Worm (Caenorhabditis elegans) whole organism, L1 larva: ENCODE data around the gene ugt-60.
"Not testable (repeated sequence)": the region's sequence is repeated elsewhere in the genome, so short reads cannot be mapped to it uniquely, and the experiment has no call there.

Source experiments
- C04F5.9 ChIP-seq: sonication (generic microtip); optimal IDR thresholded peaks from 2 replicates; lab custom pipeline; 2016; ENCODE audit warnings: missing genetic modification characterization, missing compliant biosample characterization
- F16B12.6 ChIP-seq: fragments of 150-350 bp; optimal IDR thresholded peaks from 2 replicates; lab custom pipeline; 2014; ENCODE audit warnings: missing biosample characterization, missing genetic modification characterization
- Y116A8C.19 ChIP-seq: sonication (generic microtip); optimal IDR thresholded peaks from 2 replicates; lab custom pipeline; 2016; ENCODE audit warnings: missing compliant biosample characterization, missing genetic modification characterization, borderline replicate concordance
- alr-1 ChIP-seq: fragments of 200-800 bp; sonication (Bioruptor generic); optimal IDR thresholded peaks from 2 replicates; lab custom pipeline; 2018; ENCODE audit warnings: borderline replicate concordance, mild to moderate bottlenecking, missing genetic modification characterization, missing compliant biosample characterization
- aly-2 ChIP-seq: fragments of 150-350 bp; optimal IDR thresholded peaks from 2 replicates; lab custom pipeline; 2014; ENCODE audit warnings: missing biosample characterization, missing genetic modification characterization
- ceh-63 ChIP-seq: fragments of 200-800 bp; sonication (Bioruptor generic); optimal IDR thresholded peaks from 2 replicates; lab custom pipeline; 2018; ENCODE audit warnings: mild to moderate bottlenecking, missing genetic modification characterization, missing compliant biosample characterization
- ceh-82 ChIP-seq, 3 experiments: fragments of 150-350 bp in 1 of 3; sonication (generic microtip) in 2 of 3; optimal IDR thresholded peaks; 2 replicates each; lab custom pipeline; 2014 to 2017; ENCODE audit warnings: missing biosample characterization in 3 of 3, missing genetic modification characterization in 3 of 3
- ceh-90 ChIP-seq: sonication (generic microtip); optimal IDR thresholded peaks from 2 replicates; lab custom pipeline; 2016; ENCODE audit warnings: missing genetic modification characterization, missing compliant biosample characterization
- ces-1 ChIP-seq: fragments of 150-350 bp; optimal IDR thresholded peaks from 2 replicates; lab custom pipeline; 2014; ENCODE audit warnings: missing biosample characterization, missing genetic modification reagents, missing genetic modification characterization
- dsc-1 ChIP-seq: sonication (generic microtip); optimal IDR thresholded peaks from 2 replicates; lab custom pipeline; 2016; ENCODE audit warnings: mild to moderate bottlenecking, missing genetic modification characterization, missing compliant biosample characterization
- egl-13 ChIP-seq: sonication (generic microtip); optimal IDR thresholded peaks from 2 replicates; lab custom pipeline; 2016; ENCODE audit warnings: missing genotype, missing genetic modification reagents, missing genetic modification characterization, missing compliant biosample characterization
- elt-2 ChIP-seq: sonication (generic microtip); optimal IDR thresholded peaks from 2 replicates; lab custom pipeline; 2016; ENCODE audit warnings: missing genetic modification characterization, mild to moderate bottlenecking, inconsistent platforms, missing compliant biosample characterization, missing genetic modification reagents
- ets-5 ChIP-seq: fragments of 200-800 bp; sonication (Bioruptor generic); IDR thresholded peaks from 2 replicates; pipeline ENCODE4 v1.3.6; 2022; ENCODE audit warnings: missing genetic modification characterization, missing compliant biosample characterization
- fkh-10 ChIP-seq: sonication (generic microtip); optimal IDR thresholded peaks from 2 replicates; lab custom pipeline; 2017; ENCODE audit warnings: missing biosample characterization, missing genetic modification reagents, missing genetic modification characterization
- hlh-17 ChIP-seq: fragments of 200-800 bp; sonication (Bioruptor generic); optimal IDR thresholded peaks from 2 replicates; lab custom pipeline; 2018; ENCODE audit warnings: missing genetic modification characterization, mild to moderate bottlenecking, missing compliant biosample characterization, moderate library complexity, borderline replicate concordance
- hlh-4 ChIP-seq: sonication (generic microtip); optimal IDR thresholded peaks from 2 replicates; lab custom pipeline; 2016; ENCODE audit warnings: mild to moderate bottlenecking, missing genetic modification characterization, missing compliant biosample characterization
- irx-1 ChIP-seq: sonication (generic microtip); optimal IDR thresholded peaks from 2 replicates; lab custom pipeline; 2016; ENCODE audit warnings: missing genetic modification characterization, missing compliant biosample characterization
- jun-1 ChIP-seq: fragments of 150-350 bp; optimal IDR thresholded peaks from 2 replicates; lab custom pipeline; 2014; ENCODE audit warnings: missing biosample characterization, missing genetic modification reagents, missing genetic modification characterization
- lin-14 ChIP-seq: fragments of 200-800 bp; sonication (Bioruptor generic); optimal IDR thresholded peaks from 2 replicates; lab custom pipeline; 2018; ENCODE audit warnings: mild to moderate bottlenecking, missing genetic modification characterization, moderate library complexity, missing compliant biosample characterization
- lin-35 ChIP-seq, 2 experiments: fragments of 150-350 bp; optimal IDR thresholded peaks; 2 replicates each; lab custom pipeline; 2014; ENCODE audit warnings: missing biosample characterization in 2 of 2, missing genetic modification characterization in 2 of 2, missing genetic modification reagents in 2 of 2
- lir-3 ChIP-seq: sonication (generic microtip); optimal IDR thresholded peaks from 2 replicates; lab custom pipeline; 2016; ENCODE audit warnings: mild to moderate bottlenecking, missing genetic modification characterization, moderate library complexity, missing compliant biosample characterization; ENCODE audit not compliant: poor library complexity
- lsy-2 ChIP-seq, 2 experiments: fragments of 150-350 bp; optimal IDR thresholded peaks; 2 replicates each; lab custom pipeline; 2014; ENCODE audit warnings: missing biosample characterization in 2 of 2, missing genetic modification characterization in 2 of 2
- nhr-20 ChIP-seq: sonication (generic microtip); optimal IDR thresholded peaks from 2 replicates; lab custom pipeline; 2016; ENCODE audit warnings: mild to moderate bottlenecking, missing genetic modification characterization, missing compliant biosample characterization
- nhr-71 ChIP-seq: sonication (generic microtip); optimal IDR thresholded peaks from 2 replicates; lab custom pipeline; 2016; ENCODE audit warnings: mild to moderate bottlenecking, missing genetic modification characterization, moderate library complexity, missing compliant biosample characterization
- nhr-84 ChIP-seq: sonication (generic microtip); optimal IDR thresholded peaks from 2 replicates; lab custom pipeline; 2017; ENCODE audit warnings: missing biosample characterization, missing genetic modification characterization
- pqm-1 ChIP-seq: sonication (generic microtip); optimal IDR thresholded peaks from 3 replicates; lab custom pipeline; 2017; ENCODE audit warnings: missing biosample characterization, missing genetic modification characterization
- skn-1 ChIP-seq: fragments of 150-350 bp; optimal IDR thresholded peaks from 2 replicates; lab custom pipeline; 2014; ENCODE audit warnings: missing biosample characterization, missing genetic modification characterization
- snu-23 ChIP-seq: sonication (generic microtip); optimal IDR thresholded peaks from 2 replicates; lab custom pipeline; 2016; ENCODE audit warnings: missing genetic modification characterization, missing compliant biosample characterization
- sox-4 ChIP-seq: sonication (generic microtip); optimal IDR thresholded peaks from 2 replicates; lab custom pipeline; 2016; ENCODE audit warnings: missing genetic modification characterization, missing compliant biosample characterization
- sptf-1 ChIP-seq: fragments of 150-350 bp; optimal IDR thresholded peaks from 2 replicates; lab custom pipeline; 2014; ENCODE audit warnings: missing biosample characterization, missing genetic modification characterization
- swsn-7 ChIP-seq: sonication (generic microtip); optimal IDR thresholded peaks from 2 replicates; lab custom pipeline; 2016; ENCODE audit warnings: missing genetic modification characterization, missing compliant biosample characterization
- tlp-1 ChIP-seq: fragments of 150-350 bp; optimal IDR thresholded peaks from 2 replicates; lab custom pipeline; 2014; ENCODE audit warnings: missing biosample characterization, missing genetic modification characterization
- unc-30 ChIP-seq: sonication (generic microtip); optimal IDR thresholded peaks from 2 replicates; lab custom pipeline; 2017; ENCODE audit warnings: missing biosample characterization, missing genetic modification characterization
- vab-15 ChIP-seq: sonication (generic microtip); optimal IDR thresholded peaks from 2 replicates; lab custom pipeline; 2017; ENCODE audit warnings: missing genotype, mild to moderate bottlenecking, missing genetic modification characterization, missing compliant biosample characterization
- xbp-1 ChIP-seq: sonication (generic microtip); optimal IDR thresholded peaks from 2 replicates; lab custom pipeline; 2016; ENCODE audit warnings: missing genetic modification characterization, missing compliant biosample characterization
- zip-4 ChIP-seq: fragments of 200-800 bp; sonication (Bioruptor generic); optimal IDR thresholded peaks from 2 replicates; lab custom pipeline; 2018; ENCODE audit warnings: mild to moderate bottlenecking, missing genetic modification characterization, moderate library complexity, missing compliant biosample characterization

ugt-60 gene

DNA sequence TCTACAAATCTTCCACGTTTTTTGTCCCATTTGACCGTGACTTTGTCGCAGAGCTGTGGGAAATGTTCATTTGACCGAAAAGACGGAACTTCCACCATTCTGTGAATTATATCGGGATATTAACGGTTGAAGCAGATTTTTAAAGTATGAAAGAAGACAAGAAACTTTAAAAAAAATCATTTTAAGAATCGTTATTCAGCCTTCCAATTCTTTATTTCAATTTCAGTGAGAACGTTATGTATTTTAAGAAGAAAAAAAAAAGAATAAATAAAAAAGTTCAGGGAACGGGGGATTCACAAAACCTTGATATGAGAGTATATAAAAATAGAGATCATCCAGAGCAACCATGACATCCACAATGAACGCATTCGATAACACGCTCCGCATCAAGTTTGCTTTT is 15.6 kb upstream of the ugt-60 start, which contains the start of gene set-3:
Gene set-3, minus strand, starts transcription at position 101 of the 400 bp plus-strand sequence.
- TF ChIP-seq F16B12.6 (tag; lab: Kevin White, UChicago): no peak
- no peak for TF ChIP-seq ceh-82 (tag; optimal IDR thresholded peaks at IDR 0.05; lab: Kevin White, UChicago)
- no peak for TF ChIP-seq ets-5 (GFP tag; lab: Robert Waterston, UW)
- TF ChIP-seq xbp-1: no peak
- TF ChIP-seq sptf-1 (tag; lab: Kevin White, UChicago): no peak
- TF ChIP-seq lir-3 (tag; lab: Kevin White, UChicago): no peak

DNA sequence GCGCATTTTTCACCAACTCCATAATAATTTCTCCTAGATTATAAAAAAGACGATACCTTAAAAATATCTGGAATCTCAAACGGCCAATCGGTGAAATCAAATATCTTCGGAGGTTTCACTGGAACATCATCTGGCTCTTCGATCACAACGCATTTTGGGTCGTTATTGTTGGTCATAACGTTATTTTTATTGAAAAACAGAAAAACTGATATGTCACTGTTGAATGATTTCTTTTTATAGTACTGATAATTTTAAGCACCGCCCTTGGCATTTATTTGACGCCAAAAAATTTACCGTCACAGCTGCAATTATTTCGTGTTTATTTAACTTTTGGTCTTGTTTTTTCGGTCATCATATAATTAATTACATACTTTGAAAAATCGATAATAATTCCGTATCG is 11.2 kb upstream of the ugt-60 start, which contains the start of gene best-5:
Gene best-5, minus strand, starts transcription at position 210 of the 400 bp plus-strand sequence.
- TF ChIP-seq vab-15: no peak
- no peak for TF ChIP-seq sptf-1 (tag; lab: Kevin White, UChicago)
- no peak for TF ChIP-seq swsn-7 (tag; lab: Kevin White, UChicago)
- no peak for TF ChIP-seq unc-30 (tag; lab: Kevin White, UChicago)
- no peak for TF ChIP-seq ceh-90
- TF ChIP-seq ceh-82 (tag; optimal IDR thresholded peaks at IDR 0.05; lab: Kevin White, UChicago): no peak
- no peak for TF ChIP-seq skn-1 (tag; lab: Kevin White, UChicago)
- no peak for TF ChIP-seq lir-3 (tag; lab: Kevin White, UChicago)
- TF ChIP-seq zip-4 (GFP tag; lab: Kevin White, UChicago): no peak
- no peak for TF ChIP-seq lin-14 (GFP tag; lab: Kevin White, UChicago)
- no peak for TF ChIP-seq ces-1
- no peak for TF ChIP-seq snu-23 (GFP tag; lab: Kevin White, UChicago)
- TF ChIP-seq dsc-1: no peak
- no peak for TF ChIP-seq nhr-71 (tag; lab: Kevin White, UChicago)
- no peak for TF ChIP-seq jun-1 (tag; lab: Kevin White, UChicago)

DNA sequence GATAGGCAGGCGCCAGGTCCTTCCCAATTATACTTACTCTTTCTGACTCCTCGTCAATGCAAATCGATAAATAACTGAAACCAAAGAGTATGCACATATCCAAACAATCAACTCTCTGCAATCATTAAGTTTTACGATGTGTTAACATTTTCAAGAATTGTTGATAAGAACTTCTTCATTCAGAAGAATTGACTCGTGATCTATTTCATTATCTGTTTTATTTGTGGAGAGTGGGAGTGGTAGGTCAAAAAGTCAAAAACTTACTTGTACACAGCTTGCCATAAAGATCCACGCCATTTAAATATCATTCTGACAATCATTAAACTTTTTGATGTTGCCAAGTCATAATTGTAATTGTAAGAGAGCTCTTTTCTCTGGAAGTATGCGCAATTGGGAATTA is 10.5 kb upstream of the ugt-60 start:
- TF ChIP-seq C04F5.9 (tag; lab: Kevin White, UChicago) (no peak), elt-2 (tag; lab: Kevin White, UChicago) (peak; percentile 77), lin-35 (GFP tag; optimal IDR thresholded peaks at IDR 0.05; lab: Kevin White, UChicago) (peak in 1 of 2 experiments; percentile 21)

DNA sequence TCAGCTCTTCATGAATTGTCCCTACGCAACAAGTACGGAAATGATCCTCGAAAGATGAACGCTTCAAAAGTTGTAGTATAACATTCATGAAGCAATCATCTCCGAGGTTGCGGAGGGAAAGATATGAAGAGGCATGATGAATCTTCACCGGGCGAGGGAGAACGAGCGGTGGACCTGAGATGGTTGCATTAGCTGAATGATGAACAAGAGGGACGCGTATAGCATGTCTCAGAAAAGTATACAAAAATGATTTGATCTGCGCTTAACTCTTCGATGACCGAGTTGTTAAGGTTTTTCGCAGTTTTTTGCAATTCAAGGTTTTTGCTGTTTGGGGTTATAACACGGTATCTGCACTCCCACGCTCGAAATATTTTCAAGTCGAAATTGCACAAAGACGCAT is 7.1 kb upstream of the ugt-60 start, which contains the start of gene C07A9.10:
Gene C07A9.10, minus strand, starts transcription at position 101 of the 400 bp plus-strand sequence.
- TF ChIP-seq lsy-2 (tag; optimal IDR thresholded peaks at IDR 0.05; lab: Kevin White, UChicago) (no peak), tlp-1 (tag; lab: Kevin White, UChicago) (no peak), F16B12.6 (tag; lab: Kevin White, UChicago) (no peak), lin-14 (GFP tag; lab: Kevin White, UChicago) (no peak), ceh-63 (no peak), Y116A8C.19 (no peak), egl-13 (no peak), hlh-4 (tag; lab: Kevin White, UChicago) (no peak), pqm-1 (tag; lab: Kevin White, UChicago) (no peak), xbp-1 (no peak), nhr-20 (tag; lab: Kevin White, UChicago) (no peak), sox-4 (tag; lab: Kevin White, UChicago) (no peak), fkh-10 (GFP tag; lab: Kevin White, UChicago) (no peak), irx-1 (tag; lab: Kevin White, UChicago) (no peak), hlh-17 (GFP tag; lab: Kevin White, UChicago) (no peak), aly-2 (no peak), ces-1 (no peak)

ce11 chrIII:9682729-9683128 is 3.9 kb upstream of the ugt-60 start, which contains the start of gene C07A9.5:
Gene C07A9.5 (minus strand): TSS chrIII:9682829.
- TF ChIP-seq nhr-84, alr-1, F16B12.6 (tag; lab: Kevin White, UChicago): not testable (repeated sequence)
